Worm (Caenorhabditis elegans) whole organism, late embryonic: Measurements from ENCODE around the gene vps-54.

ENCODE experiments used
- ama-1 ChIP-seq: fragments of 150-350 bp; optimal IDR thresholded peaks from 2 replicates; lab custom pipeline; 2014
- pha-4 ChIP-seq: fragments of 150-350 bp; optimal IDR thresholded peaks from 2 replicates; lab custom pipeline; 2018; ENCODE audit warnings: missing biosample characterization, missing genetic modification reagents, missing genetic modification characterization
- pqm-1 ChIP-seq: sonication (generic microtip); optimal IDR thresholded peaks from 2 replicates; lab custom pipeline; 2016; ENCODE audit warnings: missing genetic modification characterization, missing compliant biosample characterization

ce11 chrV:10556362-10556761 is 19.9 kb downstream of the vps-54 start:
- TF ChIP-seq ama-1 (lab: Kevin White, UChicago), result no peak
- no peak for TF ChIP-seq pha-4
- no peak for TF ChIP-seq pqm-1 (tag; lab: Kevin White, UChicago)
